Fruit fly (Drosophila melanogaster) whole organism, embryonic: ENCODE measurements around the gene ftz.

Experiments
- CG10431 ChIP-seq: fragments of 200-800 bp; sonication (Bioruptor generic); optimal IDR thresholded peaks from 3 replicates; lab custom pipeline; 2018; ENCODE audit warnings: missing biosample characterization, mild to moderate bottlenecking, missing genetic modification characterization
- CG11085 ChIP-seq: fragments of 200-800 bp; sonication (Bioruptor generic); IDR thresholded peaks from 2 replicates; pipeline ENCODE4 v1.3.6; 2022; ENCODE audit warnings: missing biosample characterization, missing genetic modification characterization
- CG11504 ChIP-seq: fragments of 200-800 bp; sonication (Bioruptor generic); optimal IDR thresholded peaks from 3 replicates; lab custom pipeline; 2019; ENCODE audit warnings: missing biosample characterization, mild to moderate bottlenecking, missing genetic modification characterization, moderate library complexity
- CG13296 ChIP-seq: fragments of 200-800 bp; sonication (Bioruptor generic); optimal IDR thresholded peaks from 3 replicates; lab custom pipeline; 2018; ENCODE audit warnings: missing biosample characterization, mild to moderate bottlenecking, missing genetic modification characterization
- CG13424 ChIP-seq: fragments of 200-800 bp; sonication (Bioruptor generic); optimal IDR thresholded peaks from 2 replicates; lab custom pipeline; 2019; ENCODE audit warnings: missing biosample characterization, mild to moderate bottlenecking, missing genetic modification characterization, moderate library complexity
- CG14710 ChIP-seq: fragments of 200-800 bp; sonication (Bioruptor generic); optimal IDR thresholded peaks from 3 replicates; lab custom pipeline; 2019; ENCODE audit warnings: missing biosample characterization, mild to moderate bottlenecking, missing genetic modification characterization, moderate library complexity
- CG15011 ChIP-seq: fragments of 200-800 bp; sonication (Bioruptor generic); optimal IDR thresholded peaks from 3 replicates; lab custom pipeline; 2018; ENCODE audit warnings: missing biosample characterization, mild to moderate bottlenecking, missing genetic modification characterization
- CG15696 ChIP-seq: fragments of 200-800 bp; sonication (Bioruptor generic); optimal IDR thresholded peaks from 2 replicates; lab custom pipeline; 2019; ENCODE audit warnings: missing biosample characterization, mild to moderate bottlenecking, missing genetic modification characterization, moderate library complexity
- CG17361 ChIP-seq: fragments of 200-800 bp; sonication (Bioruptor generic); IDR thresholded peaks from 3 replicates; pipeline ENCODE4 v1.3.6; 2022; ENCODE audit warnings: missing biosample characterization, missing genetic modification characterization
- CG2202 ChIP-seq: fragments of 200-800 bp; sonication (Bioruptor generic); optimal IDR thresholded peaks from 2 replicates; lab custom pipeline; 2018; ENCODE audit warnings: missing biosample characterization, mild to moderate bottlenecking, missing genetic modification characterization
- CG3838 ChIP-seq: fragments of 200-800 bp; sonication (Bioruptor generic); optimal IDR thresholded peaks from 3 replicates; lab custom pipeline; 2016; ENCODE audit warnings: missing biosample characterization, missing genetic modification characterization
- CG4360 ChIP-seq: fragments of 200-800 bp; sonication (Bioruptor generic); IDR thresholded peaks from 2 replicates; pipeline ENCODE4 v1.3.6; 2022; ENCODE audit warnings: missing biosample characterization, missing genetic modification characterization
- CG6175 ChIP-seq: fragments of 200-800 bp; sonication (Bioruptor generic); IDR thresholded peaks from 3 replicates; pipeline ENCODE4 v1.3.6; 2022; ENCODE audit warnings: missing biosample characterization, missing genetic modification characterization
- CG7556 ChIP-seq: fragments of 200-800 bp; sonication (Bioruptor generic); optimal IDR thresholded peaks from 2 replicates; lab custom pipeline; 2017; ENCODE audit warnings: missing biosample characterization, mild to moderate bottlenecking, missing genetic modification characterization
- CG7839 ChIP-seq: fragments of 200-800 bp; sonication (Bioruptor generic); optimal IDR thresholded peaks from 3 replicates; lab custom pipeline; 2018; ENCODE audit warnings: missing biosample characterization, mild to moderate bottlenecking, missing genetic modification characterization, moderate library complexity
- D ChIP-seq, 2 experiments: fragments of 200-800 bp in 1 of 2; fragments of >200 bp in 1 of 2; sonication (Bioruptor generic) in 1 of 2; optimal IDR thresholded peaks; 2 replicates in 1 of 2; 3 replicates in 1 of 2; lab custom pipeline; 2017; ENCODE audit warnings: mild to moderate bottlenecking in 1 of 2, missing biosample characterization in 1 of 2, missing genetic modification characterization in 1 of 2, missing genetic modification reagents in 1 of 2
- D19A ChIP-seq: fragments of 200-800 bp; optimal IDR thresholded peaks from 3 replicates; lab custom pipeline; 2019; ENCODE audit warnings: missing biosample characterization, mild to moderate bottlenecking, missing genetic modification characterization, moderate library complexity
- Hr3 ChIP-seq: fragments of 200-800 bp; sonication (Bioruptor generic); optimal IDR thresholded peaks from 3 replicates; lab custom pipeline; 2016; ENCODE audit warnings: missing biosample characterization, missing genetic modification characterization
- Hr78 ChIP-seq, 2 experiments: fragments of 200-800 bp in 1 of 2; fragments of >200 bp in 1 of 2; sonication (Bioruptor generic) in 1 of 2; optimal IDR thresholded peaks; 2 replicates each; lab custom pipeline; 2017 to 2019; ENCODE audit warnings: missing biosample characterization in 2 of 2, missing genetic modification characterization in 2 of 2, mild to moderate bottlenecking in 1 of 2, moderate library complexity in 1 of 2
- Lim3 ChIP-seq: fragments of 200-800 bp; sonication (Bioruptor generic); IDR thresholded peaks from 2 replicates; pipeline ENCODE4 v1.3.6; 2022; ENCODE audit warnings: missing biosample characterization, missing genetic modification characterization
- Mrtf ChIP-seq: fragments of 200-800 bp; sonication (Bioruptor generic); IDR thresholded peaks from 3 replicates; pipeline ENCODE4 v1.3.6; 2022; ENCODE audit warnings: missing biosample characterization, missing genetic modification characterization
- Nf-YB ChIP-seq: fragments of 200-800 bp; sonication (Bioruptor generic); optimal IDR thresholded peaks from 3 replicates; lab custom pipeline; 2019; ENCODE audit warnings: missing biosample characterization, mild to moderate bottlenecking, missing genetic modification characterization, moderate library complexity
- Nf-YC ChIP-seq: fragments of 200-800 bp; optimal IDR thresholded peaks from 3 replicates; lab custom pipeline; 2019; ENCODE audit warnings: missing biosample characterization, mild to moderate bottlenecking, missing genetic modification characterization, moderate library complexity
- Pdp1 ChIP-seq, 2 experiments: fragments of 200-800 bp; sonication (Bioruptor generic); optimal IDR thresholded peaks; 3 replicates each; lab custom pipeline; 2016; ENCODE audit warnings: missing biosample characterization in 2 of 2, missing genetic modification characterization in 2 of 2, mild to moderate bottlenecking in 1 of 2, moderate library complexity in 1 of 2
- Ptx1 ChIP-seq: fragments of 200-800 bp; sonication (Bioruptor generic); IDR thresholded peaks from 2 replicates; pipeline ENCODE4 v1.3.6; 2022; ENCODE audit warnings: missing biosample characterization, missing genetic modification characterization
- Scr ChIP-seq: fragments of 200-800 bp; sonication (Bioruptor generic); IDR thresholded peaks from 2 replicates; pipeline ENCODE4 v1.3.6; 2022; ENCODE audit warnings: missing biosample characterization, missing genetic modification characterization; ENCODE audit not compliant: partially characterized antibody
- Trl ChIP-seq, 3 experiments: fragments of >200 bp in 2 of 3; fragments of 200-800 bp in 1 of 3; sonication (Bioruptor generic) in 1 of 3; optimal IDR thresholded peaks; 2 replicates in 1 of 3; 3 replicates in 2 of 3; lab custom pipeline; 2016 to 2017; ENCODE audit warnings: missing biosample characterization in 1 of 3, missing genetic modification characterization in 1 of 3
- Xbp1 ChIP-seq: fragments of 200-800 bp; sonication (Bioruptor generic); optimal IDR thresholded peaks from 3 replicates; lab custom pipeline; 2016; ENCODE audit warnings: missing biosample characterization, mild to moderate bottlenecking, missing genetic modification characterization
- ash1 ChIP-seq: fragments of 200-800 bp; sonication (Bioruptor generic); optimal IDR thresholded peaks from 2 replicates; lab custom pipeline; 2018; ENCODE audit warnings: missing biosample characterization, mild to moderate bottlenecking, missing genetic modification characterization
- dmrt11E ChIP-seq: fragments of 200-800 bp; sonication (Bioruptor generic); optimal IDR thresholded peaks from 3 replicates; lab custom pipeline; 2018; ENCODE audit warnings: missing biosample characterization, mild to moderate bottlenecking, missing genetic modification characterization, moderate library complexity
- dmrt99B ChIP-seq: fragments of 200-800 bp; sonication (Bioruptor generic); optimal IDR thresholded peaks from 2 replicates; lab custom pipeline; 2018; ENCODE audit warnings: missing biosample characterization, mild to moderate bottlenecking, missing genetic modification characterization, moderate library complexity
- ewg ChIP-seq: fragments of 200-800 bp; sonication (Bioruptor generic); optimal IDR thresholded peaks from 3 replicates; lab custom pipeline; 2017; ENCODE audit warnings: mild to moderate bottlenecking, missing biosample characterization, missing genetic modification reagents, missing genetic modification characterization
- fru ChIP-seq: fragments of >200 bp; optimal IDR thresholded peaks from 2 replicates; lab custom pipeline; 2017
- gcm ChIP-seq: fragments of 200-800 bp; sonication (Bioruptor generic); optimal IDR thresholded peaks from 2 replicates; lab custom pipeline; 2019; ENCODE audit warnings: missing biosample characterization, mild to moderate bottlenecking, missing genetic modification characterization, moderate library complexity
- hbn ChIP-seq: fragments of 200-800 bp; sonication (Bioruptor generic); IDR thresholded peaks from 2 replicates; pipeline ENCODE4 v1.3.6; 2022; ENCODE audit warnings: missing biosample characterization, missing genetic modification characterization; ENCODE audit not compliant: partially characterized antibody
- knrl ChIP-seq: fragments of 200-800 bp; sonication (Bioruptor generic); IDR thresholded peaks from 3 replicates; pipeline ENCODE4 v1.3.6; 2022; ENCODE audit warnings: missing biosample characterization, missing genetic modification characterization; ENCODE audit not compliant: partially characterized antibody
- lola ChIP-seq, 3 experiments: fragments of >200 bp in 2 of 3; fragments of 200-800 bp in 1 of 3; sonication (Bioruptor generic) in 1 of 3; optimal IDR thresholded peaks; 2 replicates each; lab custom pipeline; 2017 to 2019; ENCODE audit warnings: missing biosample characterization in 3 of 3, missing genetic modification characterization in 3 of 3, mild to moderate bottlenecking in 1 of 3, moderate library complexity in 1 of 3
- nau ChIP-seq: fragments of 200-800 bp; sonication (Bioruptor generic); optimal IDR thresholded peaks from 3 replicates; lab custom pipeline; 2017; ENCODE audit warnings: missing biosample characterization, mild to moderate bottlenecking, missing genetic modification characterization, missing genetic modification reagents
- nmo ChIP-seq: fragments of 200-800 bp; sonication (Bioruptor generic); optimal IDR thresholded peaks from 2 replicates; lab custom pipeline; 2018; ENCODE audit warnings: missing biosample characterization, mild to moderate bottlenecking, missing genetic modification characterization, moderate library complexity
- prd ChIP-seq, 3 experiments: fragments of >200 bp in 2 of 3; fragments of 200-800 bp in 1 of 3; sonication (Bioruptor generic) in 1 of 3; optimal IDR thresholded peaks in 2 of 3; IDR thresholded peaks in 1 of 3; 2 replicates in 2 of 3; 3 replicates in 1 of 3; pipeline versions ENCODE4 v1.3.6 to Lab custom; 2017 to 2022; ENCODE audit warnings: missing biosample characterization in 1 of 3, missing genetic modification characterization in 1 of 3
- pros ChIP-seq: fragments of 200-800 bp; sonication (Bioruptor generic); optimal IDR thresholded peaks from 3 replicates; lab custom pipeline; 2019; ENCODE audit warnings: missing biosample characterization, mild to moderate bottlenecking, missing genetic modification characterization, moderate library complexity
- sens ChIP-seq: fragments of 200-800 bp; sonication (Bioruptor generic); peaks from one replicate; lab custom pipeline; 2016; ENCODE audit warnings: missing biosample characterization, missing genetic modification characterization
- seq ChIP-seq: fragments of 200-800 bp; sonication (Bioruptor generic); IDR thresholded peaks from 2 replicates; pipeline ENCODE4 v1.3.6; 2022; ENCODE audit warnings: missing biosample characterization, missing genetic modification characterization
- sqz ChIP-seq: fragments of 200-800 bp; sonication (Bioruptor generic); optimal IDR thresholded peaks from 3 replicates; lab custom pipeline; 2018; ENCODE audit warnings: missing biosample characterization, mild to moderate bottlenecking, missing genetic modification characterization
- twi ChIP-seq: fragments of 200-800 bp; optimal IDR thresholded peaks from 2 replicates; lab custom pipeline; 2019; ENCODE audit warnings: missing biosample characterization, mild to moderate bottlenecking, missing genetic modification characterization, moderate library complexity
- vvl ChIP-seq: fragments of 200-800 bp; sonication (Bioruptor generic); IDR thresholded peaks from 2 replicates; pipeline ENCODE4 v1.3.6; 2022; ENCODE audit warnings: missing biosample characterization, missing genetic modification characterization
- zf30C ChIP-seq: fragments of 200-800 bp; sonication (Bioruptor generic); optimal IDR thresholded peaks from 3 replicates; lab custom pipeline; 2018; ENCODE audit warnings: missing biosample characterization, mild to moderate bottlenecking, missing genetic modification characterization

Gene ftz

dm6 chr3R:6814875-6815750 is 49.0 kb upstream of the ftz start (continued):
- TF ChIP-seq Pdp1 (GFP tag; optimal IDR thresholded peaks at IDR 0.05; lab: Kevin White, UChicago) (no peak), fru (no peak), prd (optimal IDR thresholded peaks at IDR 0.05; lab: Kevin White, UChicago) (no peak), prd (GFP tag; IDR thresholded peaks at IDR 0.05; lab: Robert Waterston, UW) (0 out of 3 replicates have a peak, but pooled peaks have one; percentile 14), Ptx1 (GFP tag; lab: Robert Waterston, UW) (0 out of 2 replicates have a peak, but pooled peaks have one; percentile 18), Lim3 (GFP tag; lab: Robert Waterston, UW) (no peak), dmrt99B (no peak), nmo (GFP tag; lab: Kevin White, UChicago) (peak; percentile 0), lola (GFP tag; optimal IDR thresholded peaks at IDR 0.05; lab: Kevin White, UChicago) (peak in 1 of 3 experiments; percentile 17), CG17361 (GFP tag; lab: Robert Waterston, UW) (0 out of 3 replicates have a peak, but pooled peaks have one; percentile 8), CG10431 (no peak), Hr3 (no peak), CG14710 (tag; lab: Kevin White, UChicago) (peak; percentile 3), twi (no peak), CG4360 (GFP tag; lab: Robert Waterston, UW) (peak; percentile 78), CG13424 (tag; lab: Kevin White, UChicago) (no peak), seq (GFP tag; lab: Robert Waterston, UW) (peak; percentile 70; the same call in 1 of the 2 replicates), Scr (GFP tag; lab: Robert Waterston, UW) (peak; percentile 14; the same call in 1 of the 2 replicates), dmrt11E (tag; lab: Kevin White, UChicago) (peak; percentile 24), D (optimal IDR thresholded peaks at IDR 0.05; lab: Kevin White, UChicago) (peak; percentile 6), D (GFP tag; optimal IDR thresholded peaks at IDR 0.05; lab: Kevin White, UChicago) (no peak), CG2202 (tag; lab: Kevin White, UChicago) (no peak), zf30C (GFP tag; lab: Kevin White, UChicago) (peak; percentile 28), D19A (peak; percentile 12), CG11085 (GFP tag; lab: Robert Waterston, UW) (no peak), CG11504 (peak; percentile 37), sens (GFP tag; lab: Kevin White, UChicago) (peak; percentile 87), Mrtf (GFP tag; lab: Robert Waterston, UW) (no peak), Xbp1 (GFP tag; lab: Kevin White, UChicago) (peak; percentile 8), CG15011 (GFP tag; lab: Kevin White, UChicago) (no peak), pros (GFP tag; lab: Kevin White, UChicago) (peak; percentile 83), CG7556 (GFP tag; lab: Kevin White, UChicago) (peak; percentile 9), Hr78 (GFP tag; optimal IDR thresholded peaks at IDR 0.05; lab: Kevin White, UChicago) (peak in 1 of 2 experiments; percentile 23), CG15696 (no peak), sqz (GFP tag; lab: Kevin White, UChicago) (peak; percentile 1), ash1 (GFP tag; lab: Kevin White, UChicago) (peak; percentile 46), nau (GFP tag; lab: Kevin White, UChicago) (no peak)

dm6 chr3R:6815751-6816039 is 48.4 kb upstream of the ftz start:
- TF ChIP-seq CG7839 (tag; lab: Kevin White, UChicago) = no peak
- TF ChIP-seq CG3838 (GFP tag; lab: Kevin White, UChicago) = no peak
- TF ChIP-seq CG6175 (GFP tag; lab: Robert Waterston, UW) = no peak
- 0 out of 3 replicates have a peak, but pooled peaks have one; percentile 13 for TF ChIP-seq knrl (GFP tag; lab: Robert Waterston, UW)
- TF ChIP-seq hbn (GFP tag; lab: Robert Waterston, UW) = no peak
- TF ChIP-seq Nf-YB (GFP tag; lab: Kevin White, UChicago) = peak; percentile 58
- TF ChIP-seq CG13296 (GFP tag; lab: Kevin White, UChicago) = no peak
- 0 out of 2 replicates have a peak, but pooled peaks have one; percentile 12 for TF ChIP-seq vvl (GFP tag; lab: Robert Waterston, UW)
- TF ChIP-seq Nf-YC (tag; lab: Kevin White, UChicago) = peak; percentile 67
- TF ChIP-seq gcm (GFP tag; lab: Kevin White, UChicago) = no peak
- TF ChIP-seq Trl (optimal IDR thresholded peaks at IDR 0.05; lab: Kevin White, UChicago) = no peak
- no peak for TF ChIP-seq Trl (GFP tag; optimal IDR thresholded peaks at IDR 0.05; lab: Kevin White, UChicago)
- TF ChIP-seq ewg (GFP tag; lab: Kevin White, UChicago) = peak; percentile 49
